Worm (Caenorhabditis elegans): ENCODE results near the gene acdh-11.
A peak's percentile ranks its signal among the peaks of the same experiment; 100 is the strongest.

acdh-11 gene

ce11 chrIII:10560296-10560695, 5.8 kb upstream of the acdh-11 start, which contains the start of gene rab-30:
Gene rab-30 (plus strand): TSS chrIII:10560596.
- TF ChIP-seq nhr-6 (tag; optimal IDR thresholded peaks at IDR 0.05) (no peak), blmp-1 (tag; optimal IDR thresholded peaks at IDR 0.05; ENCODE audit: insufficient read depth) (no peak), mbf-1 (tag; optimal IDR thresholded peaks at IDR 0.05) (no peak), elt-3 (tag; optimal IDR thresholded peaks at IDR 0.05) (no peak), nhr-21 (tag; optimal IDR thresholded peaks at IDR 0.05) (no peak), mdl-1 (tag; optimal IDR thresholded peaks at IDR 0.05) (no peak), sma-3 (GFP tag; optimal IDR thresholded peaks at IDR 0.05) (no peak), unc-62 (GFP tag; optimal IDR thresholded peaks at IDR 0.05) (no peak), nhr-237 (tag; optimal IDR thresholded peaks at IDR 0.05) (no peak), R02D3.7 (tag; optimal IDR thresholded peaks at IDR 0.05) (no peak), crh-2 (tag; optimal IDR thresholded peaks at IDR 0.05) (no peak), lin-39 (tag; optimal IDR thresholded peaks at IDR 0.05) (no peak), nhr-12 (tag; optimal IDR thresholded peaks at IDR 0.05) (no peak), sem-4 (tag; optimal IDR thresholded peaks at IDR 0.05) (no peak), aly-2 (tag; optimal IDR thresholded peaks at IDR 0.05) (no peak)

- TF ChIP-seq elt-1 (tag; optimal IDR thresholded peaks at IDR 0.05) (no peak), R02D3.7 (tag; optimal IDR thresholded peaks at IDR 0.05) (no peak), aly-2 (tag; optimal IDR thresholded peaks at IDR 0.05) (no peak)
Observed at ce11 chrIII:10561904-10562303, 4.2 kb upstream of the acdh-11 start, which contains the start of gene Y45F3A.1. Gene Y45F3A.1 (minus strand): TSS chrIII:10561915.

- TF ChIP-seq ztf-1 (GFP tag; conservative IDR thresholded peaks at IDR 0.05) (no peak), C34F6.9 (tag; optimal IDR thresholded peaks at IDR 0.05) (peak; percentile 16)
Observed at ce11 chrIII:10562542-10562941, 3.5 kb upstream of the acdh-11 start.

- TF ChIP-seq ama-1 (optimal IDR thresholded peaks at IDR 0.05) (no peak), ZK546.5 (tag; optimal IDR thresholded peaks at IDR 0.05) (no peak), blmp-1 (tag; optimal IDR thresholded peaks at IDR 0.05; ENCODE audit: insufficient read depth) (no peak), F13H6.1 (tag; optimal IDR thresholded peaks at IDR 0.05) (no peak), dmd-4 (tag; optimal IDR thresholded peaks at IDR 0.05) (no peak), nhr-23 (tag; optimal IDR thresholded peaks at IDR 0.05) (no peak), ztf-11 (tag; optimal IDR thresholded peaks at IDR 0.05) (no peak), egl-27 (tag; optimal IDR thresholded peaks at IDR 0.05) (no peak), elt-1 (tag; optimal IDR thresholded peaks at IDR 0.05) (no peak)
Observed at ce11 chrIII:10569246-10569645, 3.2 kb downstream of the acdh-11 start.

- TF ChIP-seq mbf-1 (tag; optimal IDR thresholded peaks at IDR 0.05) (no peak), unc-62 (GFP tag; optimal IDR thresholded peaks at IDR 0.05) (no peak), fos-1 (tag; optimal IDR thresholded peaks at IDR 0.05) (no peak), gmeb-1 (tag; optimal IDR thresholded peaks at IDR 0.05) (no peak), elt-3 (tag; optimal IDR thresholded peaks at IDR 0.05) (no peak), nhr-21 (tag; optimal IDR thresholded peaks at IDR 0.05) (no peak), ama-1 (optimal IDR thresholded peaks at IDR 0.05) (no peak), ztf-1 (GFP tag; conservative IDR thresholded peaks at IDR 0.05) (no peak), peb-1 (tag; optimal IDR thresholded peaks at IDR 0.05) (no peak), unc-39 (tag; optimal IDR thresholded peaks at IDR 0.05) (no peak), crh-2 (tag; optimal IDR thresholded peaks at IDR 0.05) (no peak), zag-1 (tag; optimal IDR thresholded peaks at IDR 0.05) (no peak), ZK546.5 (tag; optimal IDR thresholded peaks at IDR 0.05) (no peak), ztf-4 (tag; optimal IDR thresholded peaks at IDR 0.05) (no peak), Y55F3AM.14 (GFP tag; optimal IDR thresholded peaks at IDR 0.05) (no peak), ztf-11 (tag; optimal IDR thresholded peaks at IDR 0.05) (no peak)
Observed at ce11 chrIII:10575320-10575719, 9.3 kb downstream of the acdh-11 start, which contains the start of gene Y45F3A.4. Gene Y45F3A.4 (minus strand): TSS chrIII:10575420.

- no peak for TF ChIP-seq nhr-23 (tag; optimal IDR thresholded peaks at IDR 0.05)
- TF ChIP-seq lsy-2 (tag; optimal IDR thresholded peaks at IDR 0.05) = peak in 1 of 2 experiments; percentile 23
Observed at ce11 chrIII:10577782-10578181, 11.7 kb downstream of the acdh-11 start.

All from whole organism, L2 larva.